Fruit fly (Drosophila melanogaster) S2 (cell line): ENCODE measurements around the gene Jupiter.

Source experiments
- CG8478 ChIP-seq: fragments of >200 bp; optimal IDR thresholded peaks from 2 replicates; lab custom pipeline; 2018
- CTCF ChIP-seq, 2 experiments: fragments of >200 bp; optimal IDR thresholded peaks; 2 replicates each; lab custom pipeline; 2018

DNA sequence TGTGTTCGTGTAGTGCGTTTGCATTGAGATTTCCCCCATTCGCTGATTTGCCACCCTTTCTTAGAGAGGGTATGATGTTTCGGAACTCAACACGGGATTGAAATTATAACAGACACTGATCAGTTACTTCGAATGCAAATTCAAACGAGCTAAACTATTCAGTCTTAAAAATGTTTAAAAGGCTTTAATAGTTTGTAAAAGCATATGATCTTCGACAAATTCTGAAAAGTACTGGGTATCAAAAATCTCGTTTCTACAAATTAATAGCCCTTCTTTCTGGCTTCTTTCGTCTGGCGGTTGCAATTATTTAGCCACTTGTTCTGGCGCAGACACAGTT lies 37.5 kb downstream of the Jupiter start:
- TF ChIP-seq CTCF (optimal IDR thresholded peaks at IDR 0.05; lab: Kevin White, UChicago) (no peak), CG8478 (no peak)
